Worm (Caenorhabditis elegans): ENCODE results near the gene npp-24.

DNA sequence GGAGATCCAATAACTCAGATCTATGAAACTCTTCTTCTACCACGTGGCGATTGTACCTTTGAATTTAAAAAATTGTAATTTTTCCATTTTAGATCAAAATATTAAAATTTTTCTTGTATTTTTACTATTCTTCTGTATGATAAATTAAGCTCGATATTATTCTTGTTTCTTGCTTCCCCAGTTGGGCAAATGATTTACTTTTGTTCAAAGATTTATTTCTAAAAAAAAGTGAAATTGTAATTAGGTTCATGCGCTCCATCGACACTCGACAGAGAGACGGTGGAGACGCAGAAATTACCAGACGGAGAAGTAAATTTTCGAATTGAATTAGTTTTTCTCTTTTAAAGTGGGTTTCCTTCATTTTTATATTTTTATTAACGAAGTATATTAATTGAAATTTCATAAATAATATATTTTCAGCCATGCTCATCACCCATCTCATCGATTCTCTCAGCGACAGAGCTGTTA lies at the start of gene npp-24:
- TF ChIP-seq W03F9.2 (tag; optimal IDR thresholded peaks at IDR 0.05): no peak
- TF ChIP-seq dao-5 (tag; optimal IDR thresholded peaks at IDR 0.05): no peak
